Fruit fly (Drosophila melanogaster) whole organism, pupa: ENCODE results near the gene bt.

Source experiments
- CG10348 ChIP-seq: fragments of 200-800 bp; sonication (Bioruptor generic); IDR thresholded peaks from 2 replicates; pipeline ENCODE4 v1.3.6; 2022; ENCODE audit warnings: missing biosample characterization, missing genetic modification characterization
- CG12605 ChIP-seq: fragments of 200-800 bp; sonication (Bioruptor generic); IDR thresholded peaks from 2 replicates; pipeline ENCODE4 v1.3.6; 2022; ENCODE audit warnings: missing biosample characterization, missing genetic modification characterization
- CG14655 ChIP-seq: fragments of 200-800 bp; sonication (Bioruptor generic); optimal IDR thresholded peaks from 3 replicates; lab custom pipeline; 2017; ENCODE audit warnings: mild to moderate bottlenecking, missing biosample characterization, missing genetic modification reagents, missing genetic modification characterization
- CG15710 ChIP-seq: fragments of 200-800 bp; sonication (Bioruptor generic); optimal IDR thresholded peaks from 2 replicates; lab custom pipeline; 2018; ENCODE audit warnings: missing biosample characterization, mild to moderate bottlenecking, missing genetic modification characterization, moderate library complexity
- CG17806 ChIP-seq: fragments of 200-800 bp; sonication (Bioruptor generic); optimal IDR thresholded peaks from 2 replicates; lab custom pipeline; 2018; ENCODE audit warnings: missing biosample characterization, mild to moderate bottlenecking, missing genetic modification characterization, moderate library complexity
- CG32121 ChIP-seq: fragments of 200-800 bp; sonication (Bioruptor generic); IDR thresholded peaks from 2 replicates; pipeline ENCODE4 v1.3.6; 2022; ENCODE audit warnings: missing biosample characterization, missing genetic modification characterization
- Ets98B ChIP-seq: fragments of 200-800 bp; sonication (Bioruptor generic); IDR thresholded peaks from 2 replicates; pipeline ENCODE4 v1.3.6; 2022; ENCODE audit warnings: missing biosample characterization, missing genetic modification characterization
- Pif1B ChIP-seq: fragments of 200-800 bp; sonication (Bioruptor generic); optimal IDR thresholded peaks from 3 replicates; lab custom pipeline; 2016; ENCODE audit warnings: missing biosample characterization, missing genetic modification characterization
- Snoo ChIP-seq: fragments of 200-800 bp; sonication (Bioruptor generic); optimal IDR thresholded peaks from 3 replicates; lab custom pipeline; 2017; ENCODE audit warnings: missing biosample characterization, mild to moderate bottlenecking, missing genetic modification characterization, inconsistent platforms
- fd96Ca ChIP-seq: fragments of 200-800 bp; sonication (Bioruptor generic); IDR thresholded peaks from 3 replicates; pipeline ENCODE4 v1.3.6; 2022; ENCODE audit warnings: missing biosample characterization, missing genetic modification characterization

DNA sequence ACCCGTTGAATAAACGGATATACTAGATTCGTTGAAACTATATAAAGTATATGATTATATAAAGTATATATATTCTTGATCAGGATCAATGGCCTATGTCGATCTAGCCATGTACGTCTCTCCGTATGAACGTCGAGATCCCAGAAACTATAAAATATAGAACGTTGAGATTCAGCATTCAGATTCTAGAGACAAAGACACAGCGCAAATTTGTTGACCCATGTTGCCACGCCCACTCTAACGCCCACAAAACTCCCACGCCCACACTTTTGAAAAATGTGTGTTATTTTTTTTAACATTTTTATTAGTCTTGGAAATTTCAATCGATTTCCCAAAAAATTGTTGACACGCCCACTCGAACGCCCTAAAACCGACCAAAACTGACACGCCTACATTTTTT is 92.3 kb downstream of the bt start:
- TF ChIP-seq Ets98B (GFP tag; lab: Robert Waterston, UW): no peak
- no peak for TF ChIP-seq CG17806
- no peak for TF ChIP-seq CG32121
- TF ChIP-seq fd96Ca (GFP tag; lab: Robert Waterston, UW): no peak
- TF ChIP-seq CG14655 (GFP tag; lab: Kevin White, UChicago): no peak
- no peak for TF ChIP-seq Pif1B (GFP tag; lab: Kevin White, UChicago)
- no peak for TF ChIP-seq CG15710
- TF ChIP-seq CG12605: no peak
- no peak for TF ChIP-seq CG10348 (GFP tag; lab: Robert Waterston, UW)
- TF ChIP-seq Snoo (tag; lab: Kevin White, UChicago): no peak
